Fruit fly (Drosophila melanogaster): Measurements from ENCODE around the gene CG10801.

dm6 chrX:3446157-3446556, 14.2 kb upstream of the CG10801 start:
- TF ChIP-seq EcR (GFP tag; optimal IDR thresholded peaks at IDR 0.05) (no peak), psq (optimal IDR thresholded peaks at IDR 0.05) (no peak), pan (optimal IDR thresholded peaks at IDR 0.05) (no peak), usp (GFP tag; optimal IDR thresholded peaks at IDR 0.05) (no peak)

Data from whole organism.